Worm (Caenorhabditis elegans) whole organism, mixed stage, embryonic: Measurements from ENCODE around the gene B0416.10.

ENCODE experiments used
- ham-2 ChIP-seq: fragments of 200-800 bp; sonication (Bioruptor generic); optimal IDR thresholded peaks from 2 replicates; lab custom pipeline; 2018; ENCODE audit warnings: mild to moderate bottlenecking, missing genetic modification characterization, missing compliant biosample characterization
- hlh-1 ChIP-seq: fragments of 150-350 bp; optimal IDR thresholded peaks from 2 replicates; lab custom pipeline; 2014; ENCODE audit warnings: missing biosample characterization, missing genetic modification reagents, missing genetic modification characterization
- mls-2 ChIP-seq: sonication (generic microtip); optimal IDR thresholded peaks from 2 replicates; lab custom pipeline; 2016; ENCODE audit warnings: mild to moderate bottlenecking, missing genetic modification characterization, moderate library complexity, missing compliant biosample characterization
- nhr-12 ChIP-seq: fragments of 150-350 bp; optimal IDR thresholded peaks from 2 replicates; lab custom pipeline; 2014; ENCODE audit warnings: missing biosample characterization, missing genetic modification characterization
- pha-4 ChIP-seq: fragments of 150-350 bp; optimal IDR thresholded peaks from 2 replicates; lab custom pipeline; 2018; ENCODE audit warnings: missing biosample characterization, missing genetic modification reagents, missing genetic modification characterization
- tbx-8 ChIP-seq: fragments of 200-800 bp; sonication (Bioruptor generic); optimal IDR thresholded peaks from 2 replicates; lab custom pipeline; 2018; ENCODE audit warnings: mild to moderate bottlenecking, missing genetic modification characterization, moderate library complexity, missing compliant biosample characterization
- ztf-11 ChIP-seq: fragments of 150-350 bp; optimal IDR thresholded peaks from 2 replicates; lab custom pipeline; 2014; ENCODE audit warnings: missing biosample characterization, missing genetic modification characterization

DNA sequence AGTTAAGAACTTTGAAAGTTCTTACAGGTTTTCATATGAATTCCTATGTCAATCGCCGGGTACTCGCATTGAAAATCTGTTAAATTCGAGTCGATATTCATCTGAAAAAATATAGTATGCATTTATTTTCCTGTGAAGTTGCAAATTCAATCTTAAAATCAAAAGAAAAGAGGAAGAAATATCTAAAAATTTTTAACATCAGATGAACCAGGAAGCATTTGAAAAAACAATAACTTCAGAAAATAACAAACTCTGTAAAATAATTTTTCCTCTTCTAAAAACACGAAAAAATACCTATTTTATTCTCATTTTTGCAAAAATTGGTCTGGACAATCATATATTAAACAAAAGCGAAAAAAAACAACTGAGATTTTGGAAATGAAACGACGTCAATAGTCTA, 44.6 kb upstream of the B0416.10 start, which contains the start of gene npr-7:
- TF ChIP-seq ham-2 (GFP tag; lab: Kevin White, UChicago): no peak
- TF ChIP-seq hlh-1 (tag; lab: Kevin White, UChicago): no peak
- TF ChIP-seq mls-2 (tag; lab: Kevin White, UChicago): no peak
- no peak for TF ChIP-seq pha-4 (tag; lab: Kevin White, UChicago)
- TF ChIP-seq ztf-11 (tag; lab: Kevin White, UChicago): no peak
- TF ChIP-seq nhr-12 (tag; lab: Kevin White, UChicago): no peak
- TF ChIP-seq tbx-8 (GFP tag; lab: Kevin White, UChicago): no peak
